Worm (Caenorhabditis elegans) whole organism, L3 larva: ENCODE measurements around the gene Y51H4A.6.
A peak's percentile ranks its signal among the peaks of the same experiment; 100 is the strongest.

ENCODE experiments used
- R02D3.7 ChIP-seq: fragments of 150-350 bp; optimal IDR thresholded peaks from 2 replicates; lab custom pipeline; 2014; ENCODE audit warnings: missing biosample characterization, missing genetic modification characterization
- ZK546.5 ChIP-seq: sonication (generic microtip); optimal IDR thresholded peaks from 2 replicates; lab custom pipeline; 2017; ENCODE audit warnings: missing biosample characterization, missing genetic modification characterization
- aly-2 ChIP-seq: fragments of 150-350 bp; optimal IDR thresholded peaks from 2 replicates; lab custom pipeline; 2014; ENCODE audit warnings: missing biosample characterization, missing genetic modification characterization
- ama-1 ChIP-seq: fragments of 150-350 bp; optimal IDR thresholded peaks from 2 replicates; lab custom pipeline; 2018
- ceh-16 ChIP-seq: sonication (generic microtip); optimal IDR thresholded peaks from 2 replicates; lab custom pipeline; 2017; ENCODE audit warnings: missing biosample characterization, missing genetic modification characterization
- ceh-28 ChIP-seq: fragments of 150-350 bp; optimal IDR thresholded peaks from 2 replicates; lab custom pipeline; 2014; ENCODE audit warnings: missing biosample characterization, missing genetic modification reagents, missing genetic modification characterization
- ceh-82 ChIP-seq: fragments of 150-350 bp; optimal IDR thresholded peaks from 2 replicates; lab custom pipeline; 2014; ENCODE audit warnings: missing biosample characterization, missing genetic modification characterization
- ceh-9 ChIP-seq: sonication (generic microtip); optimal IDR thresholded peaks from 2 replicates; lab custom pipeline; 2018; ENCODE audit warnings: missing biosample characterization, missing genetic modification characterization
- daf-12 ChIP-seq: fragments of 150-350 bp; optimal IDR thresholded peaks from 2 replicates; lab custom pipeline; 2014; ENCODE audit warnings: missing biosample characterization, missing genetic modification reagents, missing genetic modification characterization
- egl-27 ChIP-seq: sonication (generic microtip); optimal IDR thresholded peaks from 4 replicates; lab custom pipeline; 2017; ENCODE audit warnings: missing biosample characterization, missing genetic modification reagents, missing genetic modification characterization
- egl-5 ChIP-seq: fragments of 150-350 bp; optimal IDR thresholded peaks from 2 replicates; lab custom pipeline; 2017; ENCODE audit warnings: missing biosample characterization, missing genetic modification reagents, missing genetic modification characterization, inconsistent platforms
- elt-1 ChIP-seq: fragments of 150-350 bp; optimal IDR thresholded peaks from 2 replicates; lab custom pipeline; 2014; ENCODE audit warnings: missing biosample characterization, missing genetic modification characterization
- elt-2 ChIP-seq: sonication (generic microtip); optimal IDR thresholded peaks from 2 replicates; lab custom pipeline; 2016; ENCODE audit warnings: missing genetic modification reagents, mild to moderate bottlenecking, missing genetic modification characterization, missing compliant biosample characterization
- elt-3 ChIP-seq, 3 experiments: fragments of 150-350 bp in 1 of 3; sonication (generic microtip) in 2 of 3; optimal IDR thresholded peaks; 2 replicates in 2 of 3; 4 replicates in 1 of 3; lab custom pipeline; 2014 to 2017; ENCODE audit warnings: missing biosample characterization in 3 of 3, missing genetic modification characterization in 3 of 3
- fkh-10 ChIP-seq: sonication (generic microtip); optimal IDR thresholded peaks from 2 replicates; lab custom pipeline; 2017; ENCODE audit warnings: missing biosample characterization, missing genetic modification reagents, missing genetic modification characterization
- fkh-2 ChIP-seq: fragments of 150-350 bp; optimal IDR thresholded peaks from 2 replicates; lab custom pipeline; 2014; ENCODE audit warnings: missing biosample characterization, missing genetic modification reagents, missing genetic modification characterization
- fos-1 ChIP-seq: fragments of 150-350 bp; optimal IDR thresholded peaks from 2 replicates; lab custom pipeline; 2014; ENCODE audit warnings: missing biosample characterization, missing genetic modification characterization
- hmg-11 ChIP-seq: sonication (generic microtip); optimal IDR thresholded peaks from 2 replicates; lab custom pipeline; 2016; ENCODE audit warnings: missing genetic modification characterization, missing compliant biosample characterization
- jun-1 ChIP-seq: fragments of 150-350 bp; optimal IDR thresholded peaks from 2 replicates; lab custom pipeline; 2014; ENCODE audit warnings: missing biosample characterization, missing genetic modification reagents, missing genetic modification characterization
- lin-15B ChIP-seq: fragments of 150-350 bp; optimal IDR thresholded peaks from 2 replicates; lab custom pipeline; 2014; ENCODE audit warnings: missing biosample characterization, missing genetic modification characterization
- lin-39 ChIP-seq: fragments of 150-350 bp; optimal IDR thresholded peaks from 2 replicates; lab custom pipeline; 2018; ENCODE audit warnings: missing biosample characterization, missing genetic modification reagents, missing genetic modification characterization
- lsy-12 ChIP-seq: sonication (generic microtip); optimal IDR thresholded peaks from 2 replicates; lab custom pipeline; 2016; ENCODE audit warnings: mild to moderate bottlenecking, missing genetic modification characterization, missing compliant biosample characterization
- mdl-1 ChIP-seq: fragments of 150-350 bp; optimal IDR thresholded peaks from 2 replicates; lab custom pipeline; 2014; ENCODE audit warnings: missing biosample characterization, missing genetic modification characterization
- mml-1 ChIP-seq: fragments of 150-350 bp; sonication (generic microtip); optimal IDR thresholded peaks from 3 replicates; lab custom pipeline; 2014; ENCODE audit warnings: missing biosample characterization, missing genetic modification characterization
- nfya-1 ChIP-seq: sonication (generic microtip); optimal IDR thresholded peaks from 2 replicates; lab custom pipeline; 2017; ENCODE audit warnings: missing genetic modification characterization, mild to moderate bottlenecking, missing compliant biosample characterization, antibody characterized with exemption, moderate library complexity; ENCODE audit not compliant: insufficient read depth
- nhr-11 ChIP-seq: fragments of 150-350 bp; optimal IDR thresholded peaks from 2 replicates; lab custom pipeline; 2014; ENCODE audit warnings: missing biosample characterization, missing genetic modification characterization
- nhr-12 ChIP-seq: fragments of 150-350 bp; optimal IDR thresholded peaks from 2 replicates; lab custom pipeline; 2014; ENCODE audit warnings: missing biosample characterization, missing genetic modification characterization
- nhr-23 ChIP-seq: fragments of 150-350 bp; optimal IDR thresholded peaks from 2 replicates; lab custom pipeline; 2014; ENCODE audit warnings: missing biosample characterization, missing genetic modification reagents, missing genetic modification characterization
- nhr-237 ChIP-seq: fragments of 150-350 bp; optimal IDR thresholded peaks from 2 replicates; lab custom pipeline; 2014; ENCODE audit warnings: missing biosample characterization, missing genetic modification characterization
- nhr-25 ChIP-seq: sonication (generic microtip); optimal IDR thresholded peaks from 2 replicates; lab custom pipeline; 2017; ENCODE audit warnings: missing biosample characterization, missing genetic modification characterization
- nhr-28 ChIP-seq: fragments of 150-350 bp; optimal IDR thresholded peaks from 2 replicates; lab custom pipeline; 2014; ENCODE audit warnings: missing biosample characterization, missing genetic modification characterization
- nhr-43 ChIP-seq: sonication (generic microtip); optimal IDR thresholded peaks from 2 replicates; lab custom pipeline; 2016; ENCODE audit warnings: mild to moderate bottlenecking, missing genetic modification characterization, missing compliant biosample characterization; ENCODE audit not compliant: poor library complexity, severe bottlenecking
- nhr-67 ChIP-seq: fragments of 150-350 bp; optimal IDR thresholded peaks from 2 replicates; lab custom pipeline; 2014; ENCODE audit warnings: missing biosample characterization, missing genetic modification characterization
- nhr-76 ChIP-seq: fragments of 150-350 bp; sonication (generic microtip); optimal IDR thresholded peaks from 5 replicates; lab custom pipeline; 2014; ENCODE audit warnings: missing biosample characterization, missing genetic modification characterization
- nhr-77 ChIP-seq: fragments of 150-350 bp; optimal IDR thresholded peaks from 2 replicates; lab custom pipeline; 2014; ENCODE audit warnings: missing biosample characterization, missing genetic modification characterization
- pha-4 ChIP-seq: fragments of 150-350 bp; optimal IDR thresholded peaks from 2 replicates; lab custom pipeline; 2014; ENCODE audit warnings: missing biosample characterization, missing genetic modification reagents, missing genetic modification characterization
- pqm-1 ChIP-seq: fragments of 150-350 bp; optimal IDR thresholded peaks from 2 replicates; lab custom pipeline; 2017; ENCODE audit warnings: missing biosample characterization, missing genetic modification characterization, inconsistent platforms
- sea-2 ChIP-seq: fragments of 150-350 bp; sonication (generic microtip); optimal IDR thresholded peaks from 4 replicates; lab custom pipeline; 2014; ENCODE audit warnings: missing biosample characterization, missing genetic modification reagents, missing genetic modification characterization
- skn-1 ChIP-seq: fragments of 150-350 bp; optimal IDR thresholded peaks from 2 replicates; lab custom pipeline; 2014; ENCODE audit warnings: missing biosample characterization, missing genetic modification characterization
- snpc-4 ChIP-seq: fragments of 150-350 bp; optimal IDR thresholded peaks from 2 replicates; lab custom pipeline; 2014; ENCODE audit warnings: missing biosample characterization, missing genetic modification characterization
- tbx-2 ChIP-seq: sonication (generic microtip); optimal IDR thresholded peaks from 2 replicates; lab custom pipeline; 2016; ENCODE audit warnings: mild to moderate bottlenecking, missing genetic modification characterization, missing compliant biosample characterization
- unc-39 ChIP-seq: sonication (generic microtip); optimal IDR thresholded peaks from 4 replicates; lab custom pipeline; 2017; ENCODE audit warnings: missing biosample characterization, missing genetic modification characterization
- unc-62 ChIP-seq: fragments of 150-350 bp; sonication (generic microtip); optimal IDR thresholded peaks from 4 replicates; lab custom pipeline; 2014; ENCODE audit warnings: missing biosample characterization, missing genetic modification reagents, missing genetic modification characterization
- zag-1 ChIP-seq: fragments of 150-350 bp; optimal IDR thresholded peaks from 2 replicates; lab custom pipeline; 2014; ENCODE audit warnings: missing biosample characterization, missing genetic modification characterization
- ztf-11 ChIP-seq: fragments of 150-350 bp; optimal IDR thresholded peaks from 2 replicates; lab custom pipeline; 2014; ENCODE audit warnings: missing biosample characterization, missing genetic modification characterization
- ztf-4 ChIP-seq: fragments of 150-350 bp; optimal IDR thresholded peaks from 2 replicates; lab custom pipeline; 2014; ENCODE audit warnings: missing biosample characterization, missing genetic modification characterization

Y51H4A.6 gene

DNA sequence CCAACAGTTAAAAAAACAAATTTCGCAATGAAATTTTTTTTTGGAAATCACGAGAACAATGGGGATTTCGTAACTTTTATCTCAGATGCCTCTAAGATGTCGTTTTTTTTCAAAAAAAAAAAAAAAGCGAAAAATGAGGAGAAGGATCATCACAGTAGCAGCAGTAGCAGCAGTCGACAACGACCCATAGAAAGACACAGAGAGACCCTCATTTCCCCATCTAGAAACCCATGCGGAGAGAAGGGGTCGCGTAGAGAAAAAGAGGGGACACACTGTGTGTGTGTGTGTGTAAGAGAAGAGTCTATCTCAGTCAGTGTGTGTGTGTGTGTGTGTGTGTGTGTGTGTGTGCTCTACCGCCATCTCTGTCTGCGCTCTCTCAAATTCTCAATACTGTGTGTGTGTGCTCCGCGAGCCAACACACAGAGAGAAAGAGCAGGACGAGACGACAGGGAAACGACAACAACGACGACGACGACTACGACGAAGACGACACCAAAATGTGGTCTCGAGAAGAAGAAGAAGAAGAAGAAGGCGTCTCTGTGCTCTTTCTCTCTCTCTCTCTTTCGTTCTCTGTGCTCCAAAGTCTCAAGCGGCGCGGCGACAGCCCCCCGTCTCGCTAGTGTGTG is 41.9 kb upstream of the Y51H4A.6 start:
- peak; percentile 21 for TF ChIP-seq tbx-2 (tag; lab: Kevin White, UChicago)
- TF ChIP-seq nfya-1 (tag; lab: Kevin White, UChicago): peak; percentile 65
- TF ChIP-seq lin-39: peak; percentile 71
- peak; percentile 63 for TF ChIP-seq unc-62 (GFP tag; lab: Kevin White, UChicago)
- no peak for TF ChIP-seq nhr-77 (tag; lab: Kevin White, UChicago)
- peak; percentile 75 for TF ChIP-seq nhr-11 (tag; lab: Kevin White, UChicago)
- TF ChIP-seq pqm-1 (tag; lab: Kevin White, UChicago): peak; percentile 31
- peak; percentile 56 for TF ChIP-seq lsy-12 (tag; lab: Kevin White, UChicago)
- peak; percentile 61 for TF ChIP-seq lin-15B (tag; lab: Kevin White, UChicago)
- no peak for TF ChIP-seq ztf-11 (tag; lab: Kevin White, UChicago)
- peak; percentile 65 for TF ChIP-seq jun-1
- TF ChIP-seq hmg-11 (tag; lab: Kevin White, UChicago): peak; percentile 88
- TF ChIP-seq snpc-4: peak; percentile 3
- peak; percentile 5 for TF ChIP-seq skn-1 (tag; lab: Kevin White, UChicago)
- no peak for TF ChIP-seq nhr-237 (tag; lab: Kevin White, UChicago)
- TF ChIP-seq elt-2 (tag; lab: Kevin White, UChicago): peak; percentile 66
- no peak for TF ChIP-seq nhr-25 (tag; lab: Kevin White, UChicago)
- no peak for TF ChIP-seq nhr-23
- TF ChIP-seq nhr-43 (tag; lab: Kevin White, UChicago): peak; percentile 32
- TF ChIP-seq elt-1 (tag; lab: Kevin White, UChicago): peak; percentile 5
- peak; percentile 31 for TF ChIP-seq sea-2 (GFP tag; lab: Kevin White, UChicago)
- TF ChIP-seq ama-1 (lab: Kevin White, UChicago): peak; percentile 70
- no peak for TF ChIP-seq unc-39 (tag; lab: Kevin White, UChicago)
- peak; percentile 5 for TF ChIP-seq ceh-28 (tag; lab: Kevin White, UChicago)
- peak; percentile 54 for TF ChIP-seq pha-4 (tag; lab: Kevin White, UChicago)

ce11 chrIV:16492327-16492726 is 41.1 kb upstream of the Y51H4A.6 start:
- TF ChIP-seq ZK546.5 (no peak), pqm-1 (tag; lab: Kevin White, UChicago) (peak; percentile 20), egl-27 (peak; percentile 46), nhr-28 (tag; lab: Kevin White, UChicago) (no peak), pha-4 (tag; lab: Kevin White, UChicago) (peak; percentile 79), ztf-11 (tag; lab: Kevin White, UChicago) (no peak), nhr-43 (tag; lab: Kevin White, UChicago) (peak; percentile 47), R02D3.7 (peak; percentile 24), unc-62 (GFP tag; lab: Kevin White, UChicago) (peak; percentile 89), daf-12 (tag; lab: Kevin White, UChicago) (no peak), nhr-12 (tag; lab: Kevin White, UChicago) (no peak), jun-1 (peak; percentile 85), elt-3 (tag; optimal IDR thresholded peaks at IDR 0.05; lab: Kevin White, UChicago) (no peak), nhr-237 (tag; lab: Kevin White, UChicago) (no peak), fkh-10 (GFP tag; lab: Kevin White, UChicago) (no peak), nhr-23 (peak; percentile 85), elt-2 (tag; lab: Kevin White, UChicago) (peak; percentile 76), nhr-67 (no peak), skn-1 (tag; lab: Kevin White, UChicago) (peak; percentile 73), nfya-1 (tag; lab: Kevin White, UChicago) (peak; percentile 91), lin-39 (peak; percentile 83), fkh-2 (tag; lab: Kevin White, UChicago) (no peak), ceh-28 (tag; lab: Kevin White, UChicago) (peak; percentile 92), ceh-16 (tag; lab: Kevin White, UChicago) (no peak), egl-5 (peak; percentile 74), unc-39 (tag; lab: Kevin White, UChicago) (peak; percentile 26), zag-1 (tag; lab: Kevin White, UChicago) (peak; percentile 14), lsy-12 (tag; lab: Kevin White, UChicago) (peak; percentile 24), snpc-4 (peak; percentile 64), nhr-77 (tag; lab: Kevin White, UChicago) (peak; percentile 7), mml-1 (tag; lab: Kevin White, UChicago) (no peak), ceh-9 (tag; lab: Kevin White, UChicago) (no peak), ztf-4 (no peak), lin-15B (tag; lab: Kevin White, UChicago) (peak; percentile 59), tbx-2 (tag; lab: Kevin White, UChicago) (peak; percentile 79), ceh-82 (tag; lab: Kevin White, UChicago) (peak; percentile 40), nhr-25 (tag; lab: Kevin White, UChicago) (peak; percentile 83), nhr-76 (tag; lab: Kevin White, UChicago) (no peak), mdl-1 (peak; percentile 38), elt-1 (tag; lab: Kevin White, UChicago) (no peak), hmg-11 (tag; lab: Kevin White, UChicago) (peak; percentile 93), aly-2 (tag; lab: Kevin White, UChicago) (peak; percentile 1), nhr-11 (tag; lab: Kevin White, UChicago) (peak; percentile 35), sea-2 (GFP tag; lab: Kevin White, UChicago) (peak; percentile 75), ama-1 (lab: Kevin White, UChicago) (peak; percentile 46), fos-1 (tag; lab: Kevin White, UChicago) (peak; percentile 71)
